Fruit fly (Drosophila melanogaster) whole organism, embryonic: ENCODE results near the gene RpS7.
A peak's percentile ranks its signal among the peaks of the same experiment; 100 is the strongest.

ENCODE experiments used
- Bdp1 ChIP-seq: fragments of 200-800 bp; sonication (Bioruptor generic); optimal IDR thresholded peaks from 3 replicates; lab custom pipeline; 2016; ENCODE audit warnings: missing biosample characterization, missing genetic modification characterization
- Bgb ChIP-seq: fragments of 200-800 bp; sonication (Bioruptor generic); IDR thresholded peaks from 2 replicates; pipeline ENCODE4 v1.3.6; 2022; ENCODE audit warnings: missing biosample characterization, missing genetic modification characterization; ENCODE audit not compliant: partially characterized antibody
- Blimp-1 ChIP-seq: fragments of 200-800 bp; sonication (Bioruptor generic); optimal IDR thresholded peaks from 3 replicates; lab custom pipeline; 2018; ENCODE audit warnings: missing biosample characterization, missing genetic modification characterization, mild to moderate bottlenecking, moderate library complexity, missing genetic modification reagents
- CG10431 ChIP-seq: fragments of 200-800 bp; sonication (Bioruptor generic); optimal IDR thresholded peaks from 3 replicates; lab custom pipeline; 2018; ENCODE audit warnings: missing biosample characterization, mild to moderate bottlenecking, missing genetic modification characterization
- CG13287 ChIP-seq: fragments of 200-800 bp; sonication (Bioruptor generic); IDR thresholded peaks from 2 replicates; pipeline ENCODE4 v1.3.6; 2022; ENCODE audit warnings: missing biosample characterization, missing genetic modification characterization; ENCODE audit not compliant: partially characterized antibody
- CG14860 ChIP-seq: fragments of 200-800 bp; sonication (Bioruptor generic); IDR thresholded peaks from 3 replicates; pipeline ENCODE4 v1.3.6; 2022; ENCODE audit warnings: missing biosample characterization, missing genetic modification characterization; ENCODE audit not compliant: partially characterized antibody
- CG15514 ChIP-seq: fragments of 200-800 bp; sonication (Bioruptor generic); optimal IDR thresholded peaks from 3 replicates; lab custom pipeline; 2017; ENCODE audit warnings: missing biosample characterization, missing genetic modification characterization, mild to moderate bottlenecking, moderate library complexity, missing genetic modification reagents
- CG18262 ChIP-seq: fragments of 200-800 bp; optimal IDR thresholded peaks from 3 replicates; lab custom pipeline; 2019; ENCODE audit warnings: missing biosample characterization, mild to moderate bottlenecking, missing genetic modification characterization, moderate library complexity
- CG6791 ChIP-seq: fragments of 200-800 bp; sonication (Bioruptor generic); IDR thresholded peaks from 3 replicates; pipeline ENCODE4 v1.3.6; 2022; ENCODE audit warnings: missing biosample characterization, missing genetic modification characterization; ENCODE audit not compliant: partially characterized antibody
- CG7928 ChIP-seq: fragments of 200-800 bp; sonication (Bioruptor generic); optimal IDR thresholded peaks from 2 replicates; lab custom pipeline; 2017; ENCODE audit warnings: missing biosample characterization, mild to moderate bottlenecking, missing genetic modification characterization
- CrebB ChIP-seq: fragments of 200-800 bp; sonication (Bioruptor generic); optimal IDR thresholded peaks from 3 replicates; lab custom pipeline; 2018; ENCODE audit warnings: missing biosample characterization, mild to moderate bottlenecking, missing genetic modification characterization
- D19A ChIP-seq: fragments of 200-800 bp; optimal IDR thresholded peaks from 3 replicates; lab custom pipeline; 2019; ENCODE audit warnings: missing biosample characterization, mild to moderate bottlenecking, missing genetic modification characterization, moderate library complexity
- Deaf1 ChIP-seq: fragments of 200-800 bp; optimal IDR thresholded peaks from 3 replicates; lab custom pipeline; 2019; ENCODE audit warnings: missing biosample characterization, mild to moderate bottlenecking, missing genetic modification characterization, moderate library complexity
- Ets65A ChIP-seq: fragments of 200-800 bp; sonication (Bioruptor generic); peaks from one replicate; lab custom pipeline; 2016; ENCODE audit warnings: missing biosample characterization, missing genetic modification characterization
- HLHmδ ChIP-seq: fragments of 200-800 bp; sonication (Bioruptor generic); optimal IDR thresholded peaks from 2 replicates; lab custom pipeline; 2018; ENCODE audit warnings: missing biosample characterization, mild to moderate bottlenecking, missing genetic modification characterization, moderate library complexity
- Kr ChIP-seq: fragments of 200-800 bp; sonication (Bioruptor generic); optimal IDR thresholded peaks from 2 replicates; lab custom pipeline; 2017; ENCODE audit warnings: missing biosample characterization, mild to moderate bottlenecking, missing genetic modification characterization
- Opbp ChIP-seq: fragments of 200-800 bp; sonication (Bioruptor generic); IDR thresholded peaks from 3 replicates; pipeline ENCODE4 v1.3.6; 2022; ENCODE audit warnings: missing biosample characterization, missing genetic modification characterization; ENCODE audit not compliant: partially characterized antibody
- Sox100B ChIP-seq: fragments of 200-800 bp; sonication (Bioruptor generic); optimal IDR thresholded peaks from 3 replicates; lab custom pipeline; 2018; ENCODE audit warnings: missing biosample characterization, mild to moderate bottlenecking, missing genetic modification characterization
- Sox102F ChIP-seq: fragments of 200-800 bp; sonication (Bioruptor generic); optimal IDR thresholded peaks from 2 replicates; lab custom pipeline; 2018; ENCODE audit warnings: missing biosample characterization, mild to moderate bottlenecking, missing genetic modification characterization, moderate library complexity
- Vsx1 ChIP-seq: fragments of 200-800 bp; sonication (Bioruptor generic); optimal IDR thresholded peaks from 2 replicates; lab custom pipeline; 2017; ENCODE audit warnings: missing biosample characterization, mild to moderate bottlenecking, missing genetic modification characterization, missing genetic modification reagents
- ac ChIP-seq: fragments of 200-800 bp; sonication (Bioruptor generic); optimal IDR thresholded peaks from 3 replicates; lab custom pipeline; 2017; ENCODE audit warnings: missing biosample characterization, mild to moderate bottlenecking, missing genetic modification characterization
- amos ChIP-seq: fragments of 200-800 bp; sonication (Bioruptor generic); IDR thresholded peaks from 2 replicates; pipeline ENCODE4 v1.3.6; 2022; ENCODE audit warnings: missing biosample characterization, missing genetic modification characterization; ENCODE audit not compliant: partially characterized antibody
- ato ChIP-seq: fragments of 200-800 bp; sonication (Bioruptor generic); IDR thresholded peaks from 2 replicates; pipeline ENCODE4 v1.3.6; 2022; ENCODE audit warnings: missing biosample characterization, missing genetic modification characterization; ENCODE audit not compliant: partially characterized antibody
- bsh ChIP-seq, 2 experiments: fragments of 200-800 bp; sonication (Bioruptor generic); optimal IDR thresholded peaks; 2 replicates each; lab custom pipeline; 2017 to 2018; ENCODE audit warnings: mild to moderate bottlenecking in 2 of 2, missing biosample characterization in 2 of 2, missing genetic modification characterization in 2 of 2, moderate library complexity in 1 of 2
- chinmo ChIP-seq: fragments of 200-800 bp; sonication (Bioruptor generic); IDR thresholded peaks from 4 replicates; pipeline ENCODE4 v1.3.6; 2022; ENCODE audit warnings: missing biosample characterization, missing genetic modification characterization; ENCODE audit not compliant: partially characterized antibody
- exex ChIP-seq: fragments of 200-800 bp; sonication (Bioruptor generic); optimal IDR thresholded peaks from 4 replicates; lab custom pipeline; 2018; ENCODE audit warnings: missing biosample characterization, mild to moderate bottlenecking, missing genetic modification characterization, moderate library complexity
- gro ChIP-seq: fragments of 200-800 bp; sonication (Bioruptor generic); optimal IDR thresholded peaks from 2 replicates; lab custom pipeline; 2016; ENCODE audit warnings: missing biosample characterization, missing genetic modification characterization
- hb ChIP-seq: fragments of 200-800 bp; sonication (Bioruptor generic); IDR thresholded peaks from 3 replicates; pipeline ENCODE4 v1.3.6; 2022; ENCODE audit warnings: missing biosample characterization, missing genetic modification characterization; ENCODE audit not compliant: partially characterized antibody
- her ChIP-seq: fragments of 200-800 bp; sonication (Bioruptor generic); optimal IDR thresholded peaks from 2 replicates; lab custom pipeline; 2016; ENCODE audit warnings: missing biosample characterization, missing genetic modification characterization
- hth ChIP-seq: fragments of >200 bp; optimal IDR thresholded peaks from 2 replicates; lab custom pipeline; 2017; ENCODE audit warnings: inconsistent platforms
- ken ChIP-seq: fragments of 200-800 bp; sonication (Bioruptor generic); IDR thresholded peaks from 3 replicates; pipeline ENCODE4 v1.3.6; 2022; ENCODE audit warnings: missing biosample characterization, missing genetic modification characterization
- kni ChIP-seq: fragments of 200-800 bp; sonication (Bioruptor generic); optimal IDR thresholded peaks from 3 replicates; lab custom pipeline; 2017; ENCODE audit warnings: mild to moderate bottlenecking, missing biosample characterization, missing genetic modification reagents, missing genetic modification characterization
- knrl ChIP-seq: fragments of 200-800 bp; sonication (Bioruptor generic); IDR thresholded peaks from 3 replicates; pipeline ENCODE4 v1.3.6; 2022; ENCODE audit warnings: missing biosample characterization, missing genetic modification characterization; ENCODE audit not compliant: partially characterized antibody
- maf-S ChIP-seq: fragments of 200-800 bp; sonication (Bioruptor generic); optimal IDR thresholded peaks from 2 replicates; lab custom pipeline; 2016; ENCODE audit warnings: missing biosample characterization, missing genetic modification characterization
- mirr ChIP-seq: fragments of 200-800 bp; sonication (Bioruptor generic); optimal IDR thresholded peaks from 3 replicates; lab custom pipeline; 2018; ENCODE audit warnings: missing biosample characterization, mild to moderate bottlenecking, missing genetic modification characterization
- mld ChIP-seq: fragments of 200-800 bp; sonication (Bioruptor generic); IDR thresholded peaks from 3 replicates; pipeline ENCODE4 v1.3.6; 2022; ENCODE audit warnings: missing biosample characterization, missing genetic modification characterization; ENCODE audit not compliant: partially characterized antibody
- nerfin-2 ChIP-seq: fragments of 200-800 bp; sonication (Bioruptor generic); IDR thresholded peaks from 2 replicates; pipeline ENCODE4 v1.3.6; 2022; ENCODE audit warnings: missing biosample characterization, missing genetic modification characterization; ENCODE audit not compliant: partially characterized antibody
- nom ChIP-seq: fragments of 200-800 bp; sonication (Bioruptor generic); optimal IDR thresholded peaks from 2 replicates; lab custom pipeline; 2017; ENCODE audit warnings: missing biosample characterization, missing genetic modification characterization, mild to moderate bottlenecking, moderate library complexity, missing genetic modification reagents
- pros ChIP-seq: fragments of 200-800 bp; sonication (Bioruptor generic); optimal IDR thresholded peaks from 3 replicates; lab custom pipeline; 2019; ENCODE audit warnings: missing biosample characterization, mild to moderate bottlenecking, missing genetic modification characterization, moderate library complexity
- sna ChIP-seq: fragments of 200-800 bp; sonication (Bioruptor generic); IDR thresholded peaks from 2 replicates; pipeline ENCODE4 v1.3.6; 2022; ENCODE audit warnings: missing biosample characterization, missing genetic modification characterization; ENCODE audit not compliant: partially characterized antibody

Gene RpS7

DNA sequence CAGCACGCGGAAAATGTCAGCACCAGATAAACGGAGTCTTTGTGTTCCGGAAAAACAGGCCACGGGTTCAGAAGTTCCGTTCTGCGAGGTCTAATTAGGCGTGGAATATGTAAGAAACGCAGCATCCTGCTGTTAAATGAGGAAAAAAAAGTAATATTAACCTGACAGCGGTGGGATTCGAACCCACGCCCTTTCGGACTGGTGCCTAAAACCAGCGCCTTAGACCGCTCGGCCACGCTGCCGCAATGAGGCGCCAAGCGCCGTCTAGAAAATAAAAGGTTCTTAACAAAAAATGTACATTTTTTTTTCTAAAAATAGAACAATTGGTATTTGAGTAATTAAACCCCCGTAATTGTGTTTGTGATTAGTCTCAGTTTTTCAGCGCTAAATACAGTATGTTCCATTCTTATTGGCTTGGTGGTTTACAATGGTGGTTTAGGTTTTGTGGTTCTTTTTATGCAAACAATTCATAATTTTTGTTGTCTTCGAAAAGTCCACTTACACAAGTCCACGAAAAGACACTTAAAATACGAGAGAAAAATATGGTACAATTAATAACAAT is 39.1 kb upstream of the RpS7 start (continued):
- TF ChIP-seq Bdp1 (GFP tag; lab: Kevin White, UChicago) (peak; percentile 97), CG7928 (GFP tag; lab: Kevin White, UChicago) (no peak), ato (GFP tag; lab: Robert Waterston, UW) (peak; percentile 55), mld (GFP tag; lab: Robert Waterston, UW) (0 out of 3 replicates have a peak, but pooled peaks have one; percentile 39), hb (GFP tag; lab: Robert Waterston, UW) (peak; percentile 46; the same call in 1 of the 3 replicates), CG6791 (GFP tag; lab: Robert Waterston, UW) (peak; percentile 78; the same call in 2 of the 3 replicates), chinmo (GFP tag; lab: Robert Waterston, UW) (0 out of 4 replicates have a peak, but pooled peaks have one; percentile 9), exex (peak; percentile 56), sna (0 out of 2 replicates have a peak, but pooled peaks have one; percentile 19), Opbp (GFP tag; lab: Robert Waterston, UW) (peak; percentile 64; the same call in 2 of the 3 replicates), nerfin-2 (GFP tag; lab: Robert Waterston, UW) (peak; percentile 50; the same call in 1 of the 2 replicates), Kr (GFP tag; lab: Kevin White, UChicago) (peak; percentile 48), CG13287 (GFP tag; lab: Robert Waterston, UW) (peak; percentile 21; the same call in 1 of the 2 replicates), CG14860 (peak; percentile 8; the same call in 1 of the 3 replicates), maf-S (GFP tag; lab: Kevin White, UChicago) (no peak), knrl (GFP tag; lab: Robert Waterston, UW) (peak; percentile 49; the same call in 1 of the 3 replicates), Bgb (GFP tag; lab: Robert Waterston, UW) (peak; percentile 58)

DNA sequence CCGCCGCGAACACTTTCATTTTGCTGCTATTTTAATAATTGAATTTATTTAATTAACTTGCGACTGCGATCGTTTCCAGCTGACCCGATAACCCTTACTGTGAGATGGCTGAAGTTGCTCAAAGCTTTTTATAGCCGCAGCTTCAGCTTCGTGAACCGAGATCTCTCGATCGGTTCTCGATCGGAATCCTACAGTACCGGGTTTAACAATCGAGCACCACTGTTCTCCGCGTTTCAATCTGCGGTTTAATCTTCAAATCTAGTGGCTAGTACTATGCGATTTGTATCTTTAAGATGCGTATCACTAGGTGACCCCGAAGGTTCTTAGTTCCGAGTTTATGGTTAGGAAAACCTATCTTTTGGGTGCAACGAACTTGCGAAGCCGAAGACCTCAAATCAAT is 37.8 kb upstream of the RpS7 start, which contains the start of gene CG9733:
TSS of gene CG9733 (minus strand) at position 101 of the 400 bp plus-strand sequence.
- TF ChIP-seq her = no peak
- peak; percentile 51 for TF ChIP-seq Deaf1 (tag; lab: Kevin White, UChicago)
- peak; percentile 27 for TF ChIP-seq Ets65A (GFP tag; lab: Kevin White, UChicago)

DNA sequence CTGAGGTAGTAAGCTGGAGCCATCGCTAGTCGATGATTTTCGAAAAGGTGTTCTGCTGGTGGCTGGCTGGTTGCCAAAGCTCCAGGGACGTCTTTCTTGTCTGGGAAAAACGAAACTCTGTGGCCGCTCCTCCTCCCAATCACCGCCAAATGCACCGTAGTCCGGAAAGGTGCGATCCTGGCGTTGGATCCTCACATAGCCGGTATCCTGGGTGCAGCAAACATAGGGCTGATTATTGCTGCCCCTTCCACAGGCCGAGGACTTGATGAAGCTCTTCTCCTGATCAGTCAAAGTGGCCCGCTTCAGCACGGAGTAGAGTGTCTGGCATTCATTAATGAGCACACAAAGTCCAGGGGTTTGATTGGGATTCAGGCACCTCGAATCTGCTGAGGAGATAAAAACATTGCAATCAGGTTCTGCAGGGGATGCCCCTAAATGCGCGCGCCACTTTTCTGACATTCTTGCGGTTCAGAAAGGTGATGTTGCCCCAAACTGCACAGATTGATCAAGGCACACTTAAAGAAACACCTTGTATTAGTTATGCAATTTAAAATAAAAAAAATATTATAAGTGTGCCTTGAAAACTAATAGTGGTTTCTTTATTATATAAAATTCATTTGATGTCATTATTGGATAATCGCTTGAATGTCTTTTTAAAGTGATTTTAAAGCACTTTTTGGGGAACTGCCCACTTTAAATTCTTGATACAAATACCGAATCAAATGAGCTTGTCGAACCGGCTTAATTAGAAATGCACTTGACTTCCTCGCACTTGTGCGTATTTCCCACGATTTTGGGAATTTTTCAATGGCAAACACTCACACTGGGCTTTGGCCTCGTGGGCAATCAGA is 37.1 kb upstream of the RpS7 start:
- TF ChIP-seq CG18262 (no peak), Ets65A (GFP tag; lab: Kevin White, UChicago) (peak; percentile 91)

DNA sequence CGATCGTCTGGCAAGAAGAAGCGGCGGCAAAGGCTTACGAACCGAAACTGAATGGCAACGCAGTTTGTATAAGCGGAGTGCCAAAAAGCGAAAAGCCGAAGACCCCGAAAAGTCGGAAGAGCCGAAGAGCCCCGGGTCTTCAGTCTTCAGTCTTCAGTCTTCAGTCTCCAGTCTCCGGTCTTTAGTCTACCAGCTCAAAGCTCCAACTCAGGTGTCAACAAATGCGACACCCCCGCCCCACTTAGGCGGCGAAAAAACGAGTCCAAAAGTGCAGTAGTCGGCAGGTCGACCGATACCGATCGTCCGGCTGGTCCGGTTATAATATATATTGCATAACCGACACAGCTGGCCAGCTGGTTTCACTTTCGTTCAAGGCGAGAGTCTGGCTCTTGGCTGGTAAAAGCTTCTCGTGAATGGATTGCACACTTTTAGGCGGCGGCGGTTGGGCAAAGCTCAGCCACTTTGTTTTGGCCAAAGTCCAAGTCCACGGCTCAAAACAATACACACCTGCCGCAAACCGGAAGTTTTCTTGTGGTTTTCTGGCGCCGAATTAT is 34.5 kb upstream of the RpS7 start, which contains the start of gene CG9737:
TSS of gene CG9737 (minus strand) at position 51 of the 554 bp plus-strand sequence.
- TF ChIP-seq nom (GFP tag; lab: Kevin White, UChicago) = peak; percentile 98
- peak; percentile 8 for TF ChIP-seq kni (GFP tag; lab: Kevin White, UChicago)
- TF ChIP-seq HLHmδ = peak; percentile 79
- peak; percentile 24 to 73 for TF ChIP-seq bsh (GFP tag; optimal IDR thresholded peaks at IDR 0.05; lab: Kevin White, UChicago)
- no peak for TF ChIP-seq Sox100B (GFP tag; lab: Kevin White, UChicago)
- TF ChIP-seq D19A (tag; lab: Kevin White, UChicago) = no peak
- peak; percentile 99 for TF ChIP-seq pros (GFP tag; lab: Kevin White, UChicago)
- peak; percentile 5 for TF ChIP-seq CG15514 (GFP tag; lab: Kevin White, UChicago)
- TF ChIP-seq amos (GFP tag; lab: Robert Waterston, UW) = peak; percentile 32; the same call in 1 of the 2 replicates
- peak; percentile 11 for TF ChIP-seq mirr
- TF ChIP-seq CG10431 (GFP tag; lab: Kevin White, UChicago) = peak; percentile 59
- no peak for TF ChIP-seq ken (GFP tag; lab: Robert Waterston, UW)
- TF ChIP-seq CrebB (tag; lab: Kevin White, UChicago) = peak; percentile 6
- TF ChIP-seq ac (GFP tag; lab: Kevin White, UChicago) = no peak
- peak; percentile 2 for TF ChIP-seq Vsx1 (GFP tag; lab: Kevin White, UChicago)
- no peak for TF ChIP-seq gro (GFP tag; lab: Kevin White, UChicago)
- no peak for TF ChIP-seq Sox102F (GFP tag; lab: Kevin White, UChicago)
- TF ChIP-seq hth (lab: Kevin White, UChicago) = no peak
- peak; percentile 100 for TF ChIP-seq Blimp-1
